Worm (Caenorhabditis elegans) whole organism, young adult: ENCODE measurements around the gene ugt-30.
A peak's percentile ranks its signal among the peaks of the same experiment; 100 is the strongest.

Experiments
- B0261.1 ChIP-seq: sonication (generic microtip); optimal IDR thresholded peaks from 2 replicates; lab custom pipeline; 2016; ENCODE audit warnings: mild to moderate bottlenecking, missing genetic modification characterization, moderate library complexity, missing compliant biosample characterization
- C06A6.2 ChIP-seq: fragments of 200-800 bp; sonication (Bioruptor generic); conservative IDR thresholded peaks from 2 replicates; pipeline ENCODE4 v1.3.6; 2022; ENCODE audit warnings: missing genetic modification characterization, missing compliant biosample characterization
- C17E4.6 ChIP-seq: fragments of 200-800 bp; sonication (Bioruptor generic); IDR thresholded peaks from 2 replicates; pipeline ENCODE4 v1.3.6; 2022; ENCODE audit warnings: missing genetic modification reagents, missing genetic modification characterization, missing compliant biosample characterization
- F22D6.2 ChIP-seq: sonication (generic microtip); optimal IDR thresholded peaks from 2 replicates; lab custom pipeline; 2016; ENCODE audit warnings: mild to moderate bottlenecking, missing genetic modification characterization, missing compliant biosample characterization
- F49E8.2 ChIP-seq: sonication (generic microtip); optimal IDR thresholded peaks from 3 replicates; lab custom pipeline; 2017; ENCODE audit warnings: missing genetic modification characterization, mild to moderate bottlenecking, missing compliant biosample characterization, antibody characterized with exemption, moderate library complexity; ENCODE audit not compliant: insufficient read depth
- F57A8.1 ChIP-seq: fragments of 200-800 bp; sonication (Bioruptor generic); optimal IDR thresholded peaks from 2 replicates; lab custom pipeline; 2018; ENCODE audit warnings: mild to moderate bottlenecking, missing genetic modification characterization, moderate library complexity, missing compliant biosample characterization
- Y53G8AR.9 ChIP-seq: fragments of 200-800 bp; sonication (Bioruptor generic); conservative IDR thresholded peaks from 2 replicates; pipeline ENCODE4 v1.3.6; 2022; ENCODE audit warnings: missing genetic modification reagents, missing genetic modification characterization, missing compliant biosample characterization
- Y79H2A.3 ChIP-seq: fragments of 200-800 bp; sonication (Bioruptor generic); conservative IDR thresholded peaks from 2 replicates; pipeline ENCODE4 v1.3.6; 2022; ENCODE audit warnings: missing genetic modification reagents, missing genetic modification characterization, missing compliant biosample characterization
- Y95B8A.8 ChIP-seq: fragments of 200-800 bp; sonication (Bioruptor generic); IDR thresholded peaks from 2 replicates; pipeline ENCODE4 v1.3.6; 2022; ENCODE audit warnings: missing genetic modification reagents, missing genetic modification characterization, missing compliant biosample characterization
- ZK185.1 ChIP-seq: sonication (generic microtip); optimal IDR thresholded peaks from 2 replicates; lab custom pipeline; 2016; ENCODE audit warnings: mild to moderate bottlenecking, missing genetic modification characterization, missing compliant biosample characterization; ENCODE audit not compliant: poor library complexity, severe bottlenecking
- attf-5 ChIP-seq: fragments of 200-800 bp; sonication (Bioruptor generic); optimal IDR thresholded peaks from 2 replicates; lab custom pipeline; 2018; ENCODE audit warnings: mild to moderate bottlenecking, missing genetic modification characterization, missing compliant biosample characterization
- ceh-100 ChIP-seq: fragments of 200-800 bp; sonication (Bioruptor generic); IDR thresholded peaks from 2 replicates; pipeline ENCODE4 v1.3.6; 2022; ENCODE audit warnings: missing genetic modification reagents, missing genetic modification characterization, missing compliant biosample characterization
- ceh-27 ChIP-seq: fragments of 200-800 bp; sonication (Bioruptor generic); optimal IDR thresholded peaks from 2 replicates; lab custom pipeline; 2018; ENCODE audit warnings: mild to moderate bottlenecking, missing genetic modification characterization, moderate library complexity, missing compliant biosample characterization
- ceh-58 ChIP-seq: fragments of 200-800 bp; sonication (Bioruptor generic); IDR thresholded peaks from 2 replicates; pipeline ENCODE4 v1.3.6; 2022; ENCODE audit warnings: missing genetic modification characterization, missing compliant biosample characterization
- ceh-79 ChIP-seq: sonication (generic microtip); optimal IDR thresholded peaks from 2 replicates; lab custom pipeline; 2017; ENCODE audit warnings: mild to moderate bottlenecking, missing genetic modification characterization, missing compliant biosample characterization
- egl-18 ChIP-seq: fragments of 200-800 bp; sonication (Bioruptor generic); IDR thresholded peaks from 2 replicates; pipeline ENCODE4 v1.3.6; 2022; ENCODE audit warnings: missing genetic modification reagents, missing genetic modification characterization, missing compliant biosample characterization
- hmg-1.2 ChIP-seq: fragments of 200-800 bp; sonication (Bioruptor generic); IDR thresholded peaks from 2 replicates; pipeline ENCODE4 v1.3.6; 2022; ENCODE audit warnings: missing genetic modification reagents, missing genetic modification characterization, missing compliant biosample characterization
- hmg-20 ChIP-seq: fragments of 200-800 bp; sonication (Bioruptor generic); IDR thresholded peaks from 2 replicates; pipeline ENCODE4 v1.3.6; 2022; ENCODE audit warnings: missing genetic modification reagents, missing genetic modification characterization, missing compliant biosample characterization
- let-607 ChIP-seq, 2 experiments: fragments of 200-800 bp in 1 of 2; sonication (Bioruptor generic) in 1 of 2; sonication (generic microtip) in 1 of 2; optimal IDR thresholded peaks; 2 replicates each; lab custom pipeline; 2016 to 2018; ENCODE audit warnings: mild to moderate bottlenecking in 2 of 2, missing compliant biosample characterization in 2 of 2, missing genetic modification characterization in 2 of 2, moderate library complexity in 2 of 2, missing genotype in 1 of 2
- lin-26 ChIP-seq: fragments of 200-800 bp; sonication (Bioruptor generic); IDR thresholded peaks from 2 replicates; pipeline ENCODE4 v1.3.6; 2022; ENCODE audit warnings: missing genetic modification reagents, missing genetic modification characterization, missing compliant biosample characterization
- lsl-1 ChIP-seq: fragments of 200-800 bp; sonication (Bioruptor generic); optimal IDR thresholded peaks from 2 replicates; lab custom pipeline; 2018; ENCODE audit warnings: mild to moderate bottlenecking, missing genetic modification characterization, moderate library complexity, missing compliant biosample characterization
- mel-28 ChIP-seq: sonication (generic microtip); optimal IDR thresholded peaks from 2 replicates; lab custom pipeline; 2016; ENCODE audit warnings: borderline replicate concordance, mild to moderate bottlenecking, missing genetic modification characterization, missing compliant biosample characterization
- nfyb-1 ChIP-seq: fragments of 200-800 bp; sonication (Bioruptor generic); IDR thresholded peaks from 2 replicates; pipeline ENCODE4 v1.3.6; 2022; ENCODE audit warnings: missing genetic modification reagents, missing genetic modification characterization, missing compliant biosample characterization
- nhr-27 ChIP-seq: fragments of 200-800 bp; sonication (Bioruptor generic); optimal IDR thresholded peaks from 2 replicates; lab custom pipeline; 2018; ENCODE audit warnings: mild to moderate bottlenecking, missing genetic modification characterization, moderate library complexity, missing compliant biosample characterization
- pha-4 ChIP-seq: fragments of 150-350 bp; sonication (generic microtip); optimal IDR thresholded peaks from 2 replicates; lab custom pipeline; 2014; ENCODE audit warnings: missing biosample characterization, missing genetic modification reagents, missing genetic modification characterization
- rpc-1 ChIP-seq, 2 experiments: fragments of 150-350 bp in 1 of 2; sonication (generic microtip) in 1 of 2; optimal IDR thresholded peaks; 2 replicates each; lab custom pipeline; 2014 to 2018; ENCODE audit warnings: missing biosample characterization in 1 of 2, missing genetic modification characterization in 1 of 2, missing genetic modification reagents in 1 of 2, missing genotype in 1 of 2
- snpc-4 ChIP-seq, 5 experiments: fragments of 150-350 bp in 1 of 5; sonication (generic microtip) in 4 of 5; optimal IDR thresholded peaks; 2 replicates each; lab custom pipeline; 2014 to 2018; ENCODE audit warnings: missing genetic modification characterization in 5 of 5, missing biosample characterization in 3 of 5, antibody characterized with exemption in 2 of 5, mild to moderate bottlenecking in 2 of 5, missing compliant biosample characterization in 2 of 5, missing genotype in 2 of 5, moderate library complexity in 2 of 5, missing genetic modification reagents in 1 of 5
- sptf-2 ChIP-seq: fragments of 200-800 bp; sonication (Bioruptor generic); optimal IDR thresholded peaks from 2 replicates; lab custom pipeline; 2018; ENCODE audit warnings: mild to moderate bottlenecking, missing genetic modification characterization, missing compliant biosample characterization
- tbp1 ChIP-seq: fragments of 200-800 bp; sonication (Bioruptor generic); optimal IDR thresholded peaks from 2 replicates; lab custom pipeline; 2018; ENCODE audit warnings: mild to moderate bottlenecking, missing genetic modification characterization, missing compliant biosample characterization
- unc-130 ChIP-seq: sonication (generic microtip); optimal IDR thresholded peaks from 2 replicates; lab custom pipeline; 2016; ENCODE audit warnings: missing genetic modification reagents, missing genetic modification characterization, missing compliant biosample characterization
- zim-3 ChIP-seq: sonication (generic microtip); optimal IDR thresholded peaks from 2 replicates; lab custom pipeline; 2017; ENCODE audit warnings: mild to moderate bottlenecking, missing genetic modification characterization, moderate library complexity, missing compliant biosample characterization
- ztf-25 ChIP-seq: fragments of 200-800 bp; sonication (Bioruptor generic); IDR thresholded peaks from 2 replicates; pipeline ENCODE4 v1.3.6; 2022; ENCODE audit warnings: missing genetic modification reagents, missing genetic modification characterization, missing compliant biosample characterization
- ztf-26 ChIP-seq: sonication (generic microtip); optimal IDR thresholded peaks from 2 replicates; lab custom pipeline; 2017; ENCODE audit warnings: missing genetic modification characterization, missing compliant biosample characterization

Gene ugt-30

ce11 chrV:15111660-15112059 lies 13.4 kb downstream of the ugt-30 start, which contains the start of gene T01G5.7:
Gene T01G5.7 (plus strand): TSS chrV:15111960.
- no peak for TF ChIP-seq nhr-27 (tag; lab: Kevin White, UChicago)
- TF ChIP-seq snpc-4 (GFP tag; optimal IDR thresholded peaks at IDR 0.05; lab: Kevin White, UChicago): no peak
- no peak for TF ChIP-seq snpc-4 (tag; optimal IDR thresholded peaks at IDR 0.05; lab: Kevin White, UChicago)
- TF ChIP-seq ZK185.1 (tag; lab: Kevin White, UChicago): no peak
- TF ChIP-seq, all 124 proteins: peak for 0

DNA sequence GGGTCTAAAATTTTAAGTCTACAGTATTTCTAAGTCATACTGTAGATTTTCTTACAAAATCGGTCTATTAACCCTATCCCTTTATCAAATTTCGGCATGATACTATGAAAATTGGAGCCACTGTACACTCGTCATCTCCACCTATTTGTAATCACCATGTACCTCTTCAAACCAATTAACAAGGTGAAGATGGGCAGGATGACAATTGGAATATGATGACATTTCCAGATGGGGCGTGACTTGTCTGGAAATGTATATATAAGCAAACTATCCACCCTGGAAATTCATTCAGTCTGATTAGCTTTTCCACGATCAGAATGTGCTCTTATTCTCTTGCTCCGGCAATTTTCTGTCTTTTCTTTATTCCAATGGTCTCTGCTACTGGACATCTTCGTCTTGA lies 15.8 kb downstream of the ugt-30 start, which contains the start of gene Y75B12A.2:
Y75B12A.2 (plus strand) TSS at position 301 of the 400 bp plus-strand sequence.
- TF ChIP-seq hmg-20 (GFP tag; lab: Robert Waterston, UW) (no peak), C06A6.2 (GFP tag; lab: Robert Waterston, UW) (no peak), F22D6.2 (tag; lab: Kevin White, UChicago) (no peak), ceh-100 (GFP tag; lab: Robert Waterston, UW) (no peak), ceh-27 (GFP tag; lab: Kevin White, UChicago) (no peak), ceh-58 (no peak), Y95B8A.8 (GFP tag; lab: Robert Waterston, UW) (no peak)

DNA sequence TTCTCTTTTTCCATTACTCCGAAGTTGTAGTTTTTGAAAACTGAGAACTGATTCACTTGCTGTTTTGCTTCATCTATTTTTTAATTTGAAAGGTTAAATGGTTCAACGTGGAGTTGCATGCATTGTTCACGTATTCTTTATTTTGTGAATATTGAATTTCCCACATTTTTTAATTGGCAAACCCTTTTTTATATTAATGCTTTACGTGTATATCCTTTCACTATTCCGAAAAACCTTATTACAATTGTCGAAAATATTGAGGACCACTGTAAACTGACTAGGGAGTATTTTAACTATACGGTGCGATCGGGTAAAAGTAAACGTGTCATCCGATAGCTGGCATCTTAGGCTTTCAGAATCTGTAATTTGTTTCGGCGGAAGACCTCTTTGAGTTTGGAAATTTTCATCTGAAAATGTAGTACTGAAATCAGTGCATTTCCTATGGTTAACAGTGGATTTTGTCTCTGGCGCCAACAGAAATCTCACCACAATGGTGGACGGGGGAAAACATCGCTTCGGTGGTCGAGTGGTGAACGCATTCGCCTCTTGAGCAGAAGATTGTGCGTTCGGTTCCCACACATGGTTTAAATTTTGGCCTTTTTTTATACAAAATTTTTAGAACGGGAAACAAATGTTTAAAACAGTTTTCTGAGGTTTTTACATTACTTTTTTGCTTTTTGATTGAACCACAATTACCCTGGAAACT lies 19.0 kb downstream of the ugt-30 start, which contains the start of gene C01G10.14:
C01G10.14 (minus strand) TSS at position 51 of the 706 bp plus-strand sequence.
- TF ChIP-seq nfyb-1 (peak; percentile 36; the same call in 1 of the 2 replicates), ztf-25 (peak; percentile 50; the same call in 1 of the 2 replicates), lin-26 (GFP tag; lab: Robert Waterston, UW) (peak; percentile 55; the same call in 1 of the 2 replicates), hmg-1.2 (GFP tag; lab: Robert Waterston, UW) (peak; percentile 73; the same call in 1 of the 2 replicates), tbp1 (GFP tag; lab: Kevin White, UChicago) (peak; percentile 82), B0261.1 (tag; lab: Kevin White, UChicago) (peak; percentile 58)
- TF ChIP-seq, all 124 proteins: peak for 6; not testable (repeated sequence) for 118

ce11 chrV:15099447-15099846 lies 25.6 kb downstream of the ugt-30 start, which contains the start of gene C01G10.1:
Gene C01G10.1 (plus strand): TSS chrV:15099747.
- TF ChIP-seq F49E8.2 (tag; lab: Kevin White, UChicago) (no peak), sptf-2 (GFP tag; lab: Kevin White, UChicago) (no peak), ztf-26 (tag; lab: Kevin White, UChicago) (no peak), attf-5 (GFP tag; lab: Kevin White, UChicago) (no peak), let-607 (tag; optimal IDR thresholded peaks at IDR 0.05; lab: Kevin White, UChicago) (no peak), unc-130 (GFP tag; lab: Kevin White, UChicago) (no peak), rpc-1 (optimal IDR thresholded peaks at IDR 0.05; lab: Kevin White, UChicago) (no peak), rpc-1 (tag; optimal IDR thresholded peaks at IDR 0.05; lab: Kevin White, UChicago) (no peak), egl-18 (GFP tag; lab: Robert Waterston, UW) (no peak), F57A8.1 (GFP tag; lab: Kevin White, UChicago) (no peak), C17E4.6 (no peak), Y53G8AR.9 (GFP tag; lab: Robert Waterston, UW) (no peak), lsl-1 (GFP tag; lab: Kevin White, UChicago) (no peak), mel-28 (tag; lab: Kevin White, UChicago) (no peak), ceh-79 (tag; lab: Kevin White, UChicago) (no peak), Y79H2A.3 (no peak), zim-3 (no peak), pha-4 (tag; lab: Kevin White, UChicago) (no peak)
